Worm (Caenorhabditis elegans) whole organism, L1 larva: ENCODE measurements around the gene F30B5.11.
"Not testable (repeated sequence)": the region's sequence is repeated elsewhere in the genome, so short reads cannot be mapped to it uniquely, and the experiment has no call there.

ENCODE experiments used
- F16B12.6 ChIP-seq: fragments of 150-350 bp; optimal IDR thresholded peaks from 2 replicates; lab custom pipeline; 2014; ENCODE audit warnings: missing biosample characterization, missing genetic modification characterization
- ama-1 ChIP-seq: fragments of 150-350 bp; optimal IDR thresholded peaks from 2 replicates; lab custom pipeline; 2014
- ceh-90 ChIP-seq: sonication (generic microtip); optimal IDR thresholded peaks from 2 replicates; lab custom pipeline; 2016; ENCODE audit warnings: missing genetic modification characterization, missing compliant biosample characterization
- fos-1 ChIP-seq: fragments of 150-350 bp; optimal IDR thresholded peaks from 2 replicates; lab custom pipeline; 2014; ENCODE audit warnings: missing biosample characterization, missing genetic modification characterization
- nhr-237 ChIP-seq: fragments of 150-350 bp; optimal IDR thresholded peaks from 2 replicates; lab custom pipeline; 2014; ENCODE audit warnings: missing biosample characterization, missing genetic modification characterization
- nhr-77 ChIP-seq: fragments of 150-350 bp; optimal IDR thresholded peaks from 2 replicates; lab custom pipeline; 2014; ENCODE audit warnings: missing biosample characterization, missing genetic modification characterization
- pax-3 ChIP-seq: fragments of 200-800 bp; sonication (Bioruptor generic); optimal IDR thresholded peaks from 2 replicates; lab custom pipeline; 2018; ENCODE audit warnings: mild to moderate bottlenecking, missing genetic modification characterization, moderate library complexity, missing compliant biosample characterization
- snpc-4 ChIP-seq: fragments of 150-350 bp; optimal IDR thresholded peaks from 2 replicates; lab custom pipeline; 2014; ENCODE audit warnings: missing biosample characterization, missing genetic modification characterization
- tbx-2 ChIP-seq: sonication (generic microtip); optimal IDR thresholded peaks from 2 replicates; lab custom pipeline; 2016; ENCODE audit warnings: missing genetic modification characterization, missing compliant biosample characterization
- zag-1 ChIP-seq: fragments of 150-350 bp; optimal IDR thresholded peaks from 2 replicates; lab custom pipeline; 2014; ENCODE audit warnings: missing biosample characterization, missing genetic modification characterization

DNA sequence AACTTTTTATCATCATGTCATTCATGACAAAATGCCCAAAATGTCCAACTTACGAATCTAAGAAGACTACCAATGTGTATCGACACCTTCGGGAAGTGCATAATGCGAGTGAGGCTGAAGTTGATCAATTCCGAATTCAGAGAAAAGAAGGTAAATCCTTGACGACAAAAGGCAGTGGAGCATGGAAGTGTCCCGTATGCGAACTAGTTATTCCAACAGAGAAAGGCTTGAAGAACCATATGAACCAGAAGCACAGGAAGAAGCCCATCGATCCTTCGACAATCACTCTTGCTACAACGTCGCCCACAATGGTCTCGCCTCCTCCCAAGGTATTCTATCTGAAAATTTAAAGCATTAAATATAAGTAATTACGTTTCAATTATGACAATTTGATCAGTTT lies 33.8 kb downstream of the F30B5.11 start, which contains the start of gene K08D10.11:
- not testable (repeated sequence) for TF ChIP-seq ceh-90 (tag; lab: Kevin White, UChicago); nhr-237 (tag; lab: Kevin White, UChicago); ama-1 (lab: Kevin White, UChicago); fos-1 (tag; lab: Kevin White, UChicago); tbx-2 (tag; lab: Kevin White, UChicago); pax-3; F16B12.6 (tag; lab: Kevin White, UChicago); zag-1; nhr-77 (tag; lab: Kevin White, UChicago); snpc-4
